Worm (Caenorhabditis elegans) whole organism, young adult: ENCODE measurements around the gene C23H3.2.

ENCODE experiments used
- B0261.1 ChIP-seq: sonication (generic microtip); optimal IDR thresholded peaks from 2 replicates; lab custom pipeline; 2016; ENCODE audit warnings: mild to moderate bottlenecking, missing genetic modification characterization, moderate library complexity, missing compliant biosample characterization
- F22D6.2 ChIP-seq: sonication (generic microtip); optimal IDR thresholded peaks from 2 replicates; lab custom pipeline; 2016; ENCODE audit warnings: mild to moderate bottlenecking, missing genetic modification characterization, missing compliant biosample characterization
- aptf-3 ChIP-seq: fragments of 200-800 bp; sonication (Bioruptor generic); IDR thresholded peaks from 2 replicates; pipeline ENCODE4 v1.3.6; 2022; ENCODE audit warnings: missing genetic modification characterization, missing compliant biosample characterization
- ceh-91 ChIP-seq: fragments of 200-800 bp; sonication (Bioruptor generic); IDR thresholded peaks from 2 replicates; pipeline ENCODE4 v1.3.6; 2022; ENCODE audit warnings: missing genetic modification reagents, missing genetic modification characterization, missing compliant biosample characterization
- dox-1 ChIP-seq: fragments of 200-800 bp; sonication (Bioruptor generic); IDR thresholded peaks from 2 replicates; pipeline ENCODE4 v1.3.6; 2022; ENCODE audit warnings: missing genetic modification reagents, missing genetic modification characterization, missing compliant biosample characterization
- efl-1 ChIP-seq: fragments of 150-350 bp; optimal IDR thresholded peaks from 2 replicates; lab custom pipeline; 2014; ENCODE audit warnings: missing biosample characterization, missing genetic modification reagents, missing genetic modification characterization
- lin-35 ChIP-seq, 3 experiments: fragments of 150-350 bp in 2 of 3; sonication (generic microtip) in 1 of 3; optimal IDR thresholded peaks; 2 replicates each; lab custom pipeline; 2014 to 2018; ENCODE audit warnings: missing biosample characterization in 3 of 3, missing genetic modification characterization in 3 of 3, missing genetic modification reagents in 3 of 3
- lsy-27 ChIP-seq: sonication (generic microtip); optimal IDR thresholded peaks from 2 replicates; lab custom pipeline; 2017; ENCODE audit warnings: missing genetic modification characterization, mild to moderate bottlenecking, missing compliant biosample characterization, antibody characterized with exemption, missing genotype, borderline replicate concordance; ENCODE audit not compliant: insufficient read depth
- madf-6 ChIP-seq: fragments of 200-800 bp; sonication (Bioruptor generic); IDR thresholded peaks from 2 replicates; pipeline ENCODE4 v1.3.6; 2022; ENCODE audit warnings: missing genetic modification reagents, missing genetic modification characterization, missing compliant biosample characterization
- unc-62 ChIP-seq: fragments of 150-350 bp; optimal IDR thresholded peaks from 2 replicates; lab custom pipeline; 2014; ENCODE audit warnings: missing biosample characterization, missing genetic modification reagents, missing genetic modification characterization
- xnd-1 ChIP-seq: sonication (generic microtip); optimal IDR thresholded peaks from 2 replicates; lab custom pipeline; 2016; ENCODE audit warnings: missing genotype, missing genetic modification reagents, missing genetic modification characterization, missing compliant biosample characterization

- TF ChIP-seq lin-35 (GFP tag; optimal IDR thresholded peaks at IDR 0.05; lab: Kevin White, UChicago) = no peak
- no peak for TF ChIP-seq xnd-1 (tag; lab: Kevin White, UChicago)
- TF ChIP-seq unc-62 = no peak
- TF ChIP-seq madf-6 (GFP tag; lab: Robert Waterston, UW) = no peak
- no peak for TF ChIP-seq aptf-3 (GFP tag; lab: Robert Waterston, UW)
- no peak for TF ChIP-seq ceh-91
- no peak for TF ChIP-seq F22D6.2 (tag; lab: Kevin White, UChicago)
- TF ChIP-seq lsy-27 (tag; lab: Kevin White, UChicago) = no peak
- no peak for TF ChIP-seq dox-1 (GFP tag; lab: Robert Waterston, UW)
- TF ChIP-seq B0261.1 (tag; lab: Kevin White, UChicago) = no peak
- TF ChIP-seq efl-1 (GFP tag; lab: Kevin White, UChicago) = no peak
Measured at ce11 chrII:31521-31920, 29.6 kb upstream of the C23H3.2 start, which contains the start of the genes F23F1.5 and fbxc-54.
